Fruit fly (Drosophila melanogaster): Measurements from ENCODE around the gene CG15812.
A peak's percentile ranks its signal among the peaks of the same experiment; 100 is the strongest.

The CG15812 gene

dm6 chr3L:3198447-3199402, 38.9 kb downstream of the CG15812 start, which contains the start of the genes CG32276 and gry (continued):
- TF ChIP-seq CG4820 (GFP tag; optimal IDR thresholded peaks at IDR 0.05) (peak; percentile 77), CG13775 (GFP tag; optimal IDR thresholded peaks at IDR 0.05) (peak; percentile 80), dan (GFP tag; IDR thresholded peaks at IDR 0.05) (no peak), lab (GFP tag; optimal IDR thresholded peaks at IDR 0.05) (peak; percentile 87), CG10366 (GFP tag; IDR thresholded peaks at IDR 0.05) (peak; percentile 64), tx (GFP tag; optimal IDR thresholded peaks at IDR 0.05) (peak; percentile 67), CG7372 (GFP tag; IDR thresholded peaks at IDR 0.05) (peak; percentile 66; the same call in 1 of the 2 replicates), pnt (GFP tag; optimal IDR thresholded peaks at IDR 0.05) (peak; percentile 61), caup (GFP tag; optimal IDR thresholded peaks at IDR 0.05; ENCODE audit: severe bottlenecking) (peak; percentile 69), CG4617 (GFP tag; optimal IDR thresholded peaks at IDR 0.05; ENCODE audit: borderline replicate concordance) (peak; percentile 86), CG18619 (GFP tag; optimal IDR thresholded peaks at IDR 0.05) (peak; percentile 60), Lpt (GFP tag; optimal IDR thresholded peaks at IDR 0.05) (no peak), abd-A (tag; optimal IDR thresholded peaks at IDR 0.05) (no peak), tap (tag; optimal IDR thresholded peaks at IDR 0.05) (peak; percentile 63), Dll (GFP tag; IDR thresholded peaks at IDR 0.05; ENCODE audit: partially characterized antibody) (peak; percentile 43; the same call in 1 of the 4 replicates), CG15601 (tag; optimal IDR thresholded peaks at IDR 0.05) (no peak), tup (GFP tag; optimal IDR thresholded peaks at IDR 0.05) (peak; percentile 63), Mes4 (GFP tag; optimal IDR thresholded peaks at IDR 0.05) (peak; percentile 80), CG8944 (GFP tag; optimal IDR thresholded peaks at IDR 0.05) (peak; percentile 82), prd (optimal IDR thresholded peaks at IDR 0.05) (no peak), prd (GFP tag; IDR thresholded peaks at IDR 0.05) (peak; percentile 82), Elba2 (GFP tag; optimal IDR thresholded peaks at IDR 0.05) (peak; percentile 64), CG16779 (GFP tag; IDR thresholded peaks at IDR 0.05) (no peak), CG1603 (tag; optimal IDR thresholded peaks at IDR 0.05) (peak; percentile 86), CG6765 (GFP tag; optimal IDR thresholded peaks at IDR 0.05) (no peak), CG12744 (GFP tag; optimal IDR thresholded peaks at IDR 0.05) (no peak), CG11247 (GFP tag; IDR thresholded peaks at IDR 0.05) (peak; percentile 54), CG11696 (GFP tag; IDR thresholded peaks at IDR 0.05) (no peak), lmd (GFP tag; IDR thresholded peaks at IDR 0.05) (peak; percentile 65; the same call in 1 of the 2 replicates), ato (GFP tag; IDR thresholded peaks at IDR 0.05; ENCODE audit: partially characterized antibody) (no peak), CG9932 (GFP tag; IDR thresholded peaks at IDR 0.05) (peak; percentile 88), CG16863 (GFP tag; optimal IDR thresholded peaks at IDR 0.05) (peak; percentile 79), CG2116 (GFP tag; optimal IDR thresholded peaks at IDR 0.05) (peak; percentile 93), B-H1 (GFP tag; IDR thresholded peaks at IDR 0.05) (no peak; the same call in 2 of the 3 replicates), Ptx1 (GFP tag; IDR thresholded peaks at IDR 0.05) (peak; percentile 77), tll (GFP tag; optimal IDR thresholded peaks at IDR 0.05) (peak; percentile 64 to 72), grn (GFP tag; optimal IDR thresholded peaks at IDR 0.05) (no peak), gt (GFP tag; IDR thresholded peaks at IDR 0.05) (peak; percentile 35; the same call in 1 of the 2 replicates), HmgZ (tag; optimal IDR thresholded peaks at IDR 0.05) (peak; percentile 93), Ada2b (GFP tag; IDR thresholded peaks at IDR 0.05) (peak; percentile 72), zf30C (GFP tag; optimal IDR thresholded peaks at IDR 0.05) (no peak), bbx (GFP tag; IDR thresholded peaks at IDR 0.05; ENCODE audit: partially characterized antibody) (no peak), CG4854 (GFP tag; optimal IDR thresholded peaks at IDR 0.05) (no peak), Xrp1 (GFP tag; IDR thresholded peaks at IDR 0.05) (peak; percentile 72; the same call in 1 of the 2 replicates), Camta (GFP tag; optimal IDR thresholded peaks at IDR 0.05) (peak; percentile 42), ranshi (GFP tag; IDR thresholded peaks at IDR 0.05) (peak; percentile 44), CG15011 (GFP tag; optimal IDR thresholded peaks at IDR 0.05) (no peak), CG6791 (GFP tag; IDR thresholded peaks at IDR 0.05; ENCODE audit: partially characterized antibody) (no peak)
